Worm (Caenorhabditis elegans): ENCODE results near the gene C07A9.12.
"Not testable (repeated sequence)": the region's sequence is repeated elsewhere in the genome, so short reads cannot be mapped to it uniquely, and the experiment has no call there.

ce11 chrIII:9681206-9681605, 46.1 kb downstream of the C07A9.12 start, which contains the start of gene C07A9.13:
- TF ChIP-seq crh-2 (tag; optimal IDR thresholded peaks at IDR 0.05); nhr-11 (tag; optimal IDR thresholded peaks at IDR 0.05); ama-1 (optimal IDR thresholded peaks at IDR 0.05); ztf-11 (tag; optimal IDR thresholded peaks at IDR 0.05); egl-27 (tag; optimal IDR thresholded peaks at IDR 0.05); nhr-25 (tag; optimal IDR thresholded peaks at IDR 0.05); nhr-77 (tag; optimal IDR thresholded peaks at IDR 0.05); ceh-82 (tag; optimal IDR thresholded peaks at IDR 0.05); ZK546.5 (tag; optimal IDR thresholded peaks at IDR 0.05); snpc-4 (tag; optimal IDR thresholded peaks at IDR 0.05); aly-2 (tag; optimal IDR thresholded peaks at IDR 0.05); unc-39 (tag; optimal IDR thresholded peaks at IDR 0.05): not testable (repeated sequence)
